Fruit fly (Drosophila melanogaster) whole organism, pupa: ENCODE results near the gene CG1792.

Source experiments
- CG17806 ChIP-seq: fragments of 200-800 bp; sonication (Bioruptor generic); optimal IDR thresholded peaks from 2 replicates; lab custom pipeline; 2018; ENCODE audit warnings: missing biosample characterization, mild to moderate bottlenecking, missing genetic modification characterization, moderate library complexity
- CG32121 ChIP-seq: fragments of 200-800 bp; sonication (Bioruptor generic); IDR thresholded peaks from 2 replicates; pipeline ENCODE4 v1.3.6; 2022; ENCODE audit warnings: missing biosample characterization, missing genetic modification characterization
- CG8159 ChIP-seq: fragments of 200-800 bp; sonication (Bioruptor generic); optimal IDR thresholded peaks from 3 replicates; lab custom pipeline; 2018; ENCODE audit warnings: missing biosample characterization, mild to moderate bottlenecking, missing genetic modification characterization, moderate library complexity
- D1 ChIP-seq: fragments of 200-800 bp; sonication (Bioruptor generic); optimal IDR thresholded peaks from 2 replicates; lab custom pipeline; 2018; ENCODE audit warnings: missing biosample characterization, mild to moderate bottlenecking, missing genetic modification characterization, moderate library complexity
- Snoo ChIP-seq: fragments of 200-800 bp; sonication (Bioruptor generic); optimal IDR thresholded peaks from 3 replicates; lab custom pipeline; 2017; ENCODE audit warnings: missing biosample characterization, mild to moderate bottlenecking, missing genetic modification characterization, inconsistent platforms
- gl ChIP-seq: fragments of 200-800 bp; sonication (Bioruptor generic); optimal IDR thresholded peaks from 2 replicates; lab custom pipeline; 2018; ENCODE audit warnings: missing biosample characterization, mild to moderate bottlenecking, missing genetic modification characterization

DNA sequence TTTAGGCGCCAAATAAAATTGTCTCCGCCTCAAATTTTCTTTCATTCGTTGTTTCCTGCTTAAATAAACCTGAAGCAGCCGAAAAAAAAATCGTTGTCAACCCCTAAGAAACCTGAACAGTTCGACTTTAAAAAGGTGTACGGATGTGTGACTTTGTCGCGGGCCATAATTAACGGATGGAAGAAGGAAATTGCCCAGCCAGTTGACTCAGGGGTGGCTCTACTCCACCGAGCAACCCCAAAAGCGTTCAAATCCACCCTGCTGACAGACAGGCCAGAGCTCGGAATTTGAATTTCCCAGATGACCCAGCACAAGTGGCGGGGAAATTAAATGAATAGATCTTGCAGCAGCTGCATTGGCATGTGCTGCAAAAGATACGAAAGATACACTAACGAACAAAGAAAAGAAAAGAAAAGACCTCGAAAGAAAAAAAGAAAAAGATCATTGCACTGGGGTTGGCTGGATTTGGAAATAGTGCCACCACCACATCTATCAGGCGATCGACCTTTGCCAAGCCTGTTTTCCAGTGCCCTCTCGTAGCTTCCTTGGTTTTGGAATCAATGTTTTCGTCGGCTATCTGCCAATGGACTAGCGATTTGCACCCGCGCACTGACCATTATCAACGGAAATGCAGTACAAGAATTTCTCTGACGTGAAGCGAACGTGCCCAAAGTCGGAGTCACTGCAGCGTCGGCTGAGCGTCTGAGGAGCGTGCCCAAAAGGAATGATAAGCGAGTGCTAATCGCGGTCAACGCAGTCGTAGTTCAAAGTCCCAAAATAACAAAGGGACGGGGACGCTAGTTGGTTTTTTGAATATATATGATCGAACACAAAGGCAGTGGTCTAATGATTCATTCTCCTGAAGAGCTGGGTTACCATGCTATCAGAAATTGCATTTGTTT lies 9.6 kb upstream of the CG1792 start:
- TF ChIP-seq Snoo (no peak), D1 (tag; lab: Kevin White, UChicago) (no peak), gl (tag; lab: Kevin White, UChicago) (no peak), CG32121 (no peak), CG8159 (tag; lab: Kevin White, UChicago) (no peak), CG17806 (tag; lab: Kevin White, UChicago) (no peak)
